Fruit fly (Drosophila melanogaster) whole organism, embryonic: ENCODE results near the gene CG8312.

Experiments used
- Atf3 ChIP-seq: fragments of 200-800 bp; sonication (Bioruptor generic); optimal IDR thresholded peaks from 3 replicates; lab custom pipeline; 2016; ENCODE audit warnings: missing biosample characterization, missing genetic modification characterization
- BEAF-32 ChIP-seq: fragments of 200-800 bp; sonication (Bioruptor generic); optimal IDR thresholded peaks from 3 replicates; lab custom pipeline; 2017; ENCODE audit warnings: missing biosample characterization, missing genetic modification characterization, mild to moderate bottlenecking, moderate library complexity, missing genetic modification reagents
- Bgb ChIP-seq: fragments of 200-800 bp; sonication (Bioruptor generic); IDR thresholded peaks from 2 replicates; pipeline ENCODE4 v1.3.6; 2022; ENCODE audit warnings: missing biosample characterization, missing genetic modification characterization; ENCODE audit not compliant: partially characterized antibody
- BtbVII ChIP-seq: fragments of 200-800 bp; sonication (Bioruptor generic); optimal IDR thresholded peaks from 3 replicates; lab custom pipeline; 2017; ENCODE audit warnings: missing biosample characterization, mild to moderate bottlenecking, missing genetic modification characterization
- CG10267 ChIP-seq: fragments of 200-800 bp; sonication (Bioruptor generic); optimal IDR thresholded peaks from 2 replicates; lab custom pipeline; 2018; ENCODE audit warnings: missing biosample characterization, mild to moderate bottlenecking, missing genetic modification characterization, moderate library complexity
- CG12236 ChIP-seq: fragments of 200-800 bp; sonication (Bioruptor generic); optimal IDR thresholded peaks from 2 replicates; lab custom pipeline; 2016; ENCODE audit warnings: missing biosample characterization, missing genetic modification characterization
- CG1233 ChIP-seq: fragments of 200-800 bp; sonication (Bioruptor generic); optimal IDR thresholded peaks from 4 replicates; lab custom pipeline; 2018; ENCODE audit warnings: missing biosample characterization, mild to moderate bottlenecking, missing genetic modification characterization
- CG12391 ChIP-seq: fragments of 200-800 bp; sonication (Bioruptor generic); optimal IDR thresholded peaks from 3 replicates; lab custom pipeline; 2018; ENCODE audit warnings: missing biosample characterization, mild to moderate bottlenecking, missing genetic modification characterization, moderate library complexity
- CG13624 ChIP-seq: fragments of 200-800 bp; sonication (Bioruptor generic); optimal IDR thresholded peaks from 2 replicates; lab custom pipeline; 2016; ENCODE audit warnings: missing biosample characterization, missing genetic modification characterization
- CG1603 ChIP-seq: fragments of 200-800 bp; sonication (Bioruptor generic); optimal IDR thresholded peaks from 2 replicates; lab custom pipeline; 2019; ENCODE audit warnings: missing biosample characterization, mild to moderate bottlenecking, missing genetic modification characterization, moderate library complexity
- CG18476 ChIP-seq: fragments of 200-800 bp; sonication (Bioruptor generic); optimal IDR thresholded peaks from 2 replicates; lab custom pipeline; 2016; ENCODE audit warnings: missing biosample characterization, mild to moderate bottlenecking, missing genetic modification characterization
- CG43689 ChIP-seq: fragments of 200-800 bp; sonication (Bioruptor generic); IDR thresholded peaks from 2 replicates; pipeline ENCODE4 v1.3.6; 2022; ENCODE audit warnings: missing biosample characterization, missing genetic modification characterization
- CG4707 ChIP-seq: fragments of 200-800 bp; sonication (Bioruptor generic); optimal IDR thresholded peaks from 2 replicates; lab custom pipeline; 2018; ENCODE audit warnings: missing biosample characterization, mild to moderate bottlenecking, missing genetic modification characterization, moderate library complexity
- CG6272 ChIP-seq: fragments of 200-800 bp; sonication (Bioruptor generic); IDR thresholded peaks from 2 replicates; pipeline ENCODE4 v1.3.6; 2022; ENCODE audit warnings: missing biosample characterization, missing genetic modification characterization
- CG6854 ChIP-seq: fragments of 200-800 bp; sonication (Bioruptor generic); optimal IDR thresholded peaks from 3 replicates; lab custom pipeline; 2017; ENCODE audit warnings: missing biosample characterization, mild to moderate bottlenecking, missing genetic modification characterization
- CG8765 ChIP-seq: fragments of 200-800 bp; sonication (Bioruptor generic); IDR thresholded peaks from 2 replicates; pipeline ENCODE4 v1.3.6; 2022; ENCODE audit warnings: missing biosample characterization, missing genetic modification characterization
- CG8924 ChIP-seq: fragments of 200-800 bp; optimal IDR thresholded peaks from 3 replicates; lab custom pipeline; 2019; ENCODE audit warnings: missing biosample characterization, mild to moderate bottlenecking, missing genetic modification characterization, moderate library complexity
- CG9727 ChIP-seq: fragments of 200-800 bp; sonication (Bioruptor generic); optimal IDR thresholded peaks from 3 replicates; lab custom pipeline; 2017; ENCODE audit warnings: missing biosample characterization, mild to moderate bottlenecking, missing genetic modification characterization
- CTCF ChIP-seq: fragments of 200-800 bp; sonication (Bioruptor generic); optimal IDR thresholded peaks from 2 replicates; lab custom pipeline; 2017; ENCODE audit warnings: missing biosample characterization, mild to moderate bottlenecking, missing genetic modification characterization, moderate library complexity
- D19A ChIP-seq: fragments of 200-800 bp; optimal IDR thresholded peaks from 3 replicates; lab custom pipeline; 2019; ENCODE audit warnings: missing biosample characterization, mild to moderate bottlenecking, missing genetic modification characterization, moderate library complexity
- Dbx ChIP-seq: fragments of 200-800 bp; sonication (Bioruptor generic); IDR thresholded peaks from 3 replicates; pipeline ENCODE4 v1.3.6; 2022; ENCODE audit warnings: missing biosample characterization, missing genetic modification characterization
- Dip2 ChIP-seq: fragments of 200-800 bp; sonication (Bioruptor generic); IDR thresholded peaks from 2 replicates; pipeline ENCODE4 v1.3.6; 2022; ENCODE audit warnings: missing biosample characterization, missing genetic modification characterization
- Dip3 ChIP-seq: fragments of 200-800 bp; sonication (Bioruptor generic); optimal IDR thresholded peaks from 3 replicates; lab custom pipeline; 2016; ENCODE audit warnings: missing biosample characterization, missing genetic modification characterization
- Eip74EF ChIP-seq, 2 experiments: fragments of 200-800 bp in 1 of 2; fragments of >200 bp in 1 of 2; sonication (Bioruptor generic) in 1 of 2; optimal IDR thresholded peaks; 2 replicates each; lab custom pipeline; 2017 to 2019; ENCODE audit warnings: missing biosample characterization in 2 of 2, missing genetic modification characterization in 2 of 2, mild to moderate bottlenecking in 1 of 2, moderate library complexity in 1 of 2
- HHEX ChIP-seq: fragments of 200-800 bp; sonication (Bioruptor generic); optimal IDR thresholded peaks from 3 replicates; lab custom pipeline; 2017; ENCODE audit warnings: missing biosample characterization, mild to moderate bottlenecking, missing genetic modification characterization, missing genetic modification reagents
- Hand ChIP-seq: fragments of 200-800 bp; sonication (Bioruptor generic); optimal IDR thresholded peaks from 2 replicates; lab custom pipeline; 2017; ENCODE audit warnings: mild to moderate bottlenecking, missing biosample characterization, missing genetic modification reagents, missing genetic modification characterization
- Hey ChIP-seq: fragments of 200-800 bp; sonication (Bioruptor generic); optimal IDR thresholded peaks from 3 replicates; lab custom pipeline; 2018; ENCODE audit warnings: missing biosample characterization, mild to moderate bottlenecking, missing genetic modification characterization
- Ssrp ChIP-seq: fragments of 200-800 bp; sonication (Bioruptor generic); optimal IDR thresholded peaks from 2 replicates; lab custom pipeline; 2018; ENCODE audit warnings: missing biosample characterization, mild to moderate bottlenecking, missing genetic modification characterization, moderate library complexity
- Trl ChIP-seq, 3 experiments: fragments of >200 bp in 2 of 3; fragments of 200-800 bp in 1 of 3; sonication (Bioruptor generic) in 1 of 3; optimal IDR thresholded peaks; 2 replicates in 1 of 3; 3 replicates in 2 of 3; lab custom pipeline; 2016 to 2017; ENCODE audit warnings: missing biosample characterization in 1 of 3, missing genetic modification characterization in 1 of 3
- Xbp1 ChIP-seq: fragments of 200-800 bp; sonication (Bioruptor generic); optimal IDR thresholded peaks from 3 replicates; lab custom pipeline; 2016; ENCODE audit warnings: missing biosample characterization, mild to moderate bottlenecking, missing genetic modification characterization
- abd-A ChIP-seq: fragments of 200-800 bp; sonication (Bioruptor generic); optimal IDR thresholded peaks from 3 replicates; lab custom pipeline; 2019; ENCODE audit warnings: missing biosample characterization, mild to moderate bottlenecking, missing genetic modification characterization, moderate library complexity
- ac ChIP-seq: fragments of 200-800 bp; sonication (Bioruptor generic); optimal IDR thresholded peaks from 3 replicates; lab custom pipeline; 2017; ENCODE audit warnings: missing biosample characterization, mild to moderate bottlenecking, missing genetic modification characterization
- bigmax ChIP-seq: fragments of 200-800 bp; sonication (Bioruptor generic); optimal IDR thresholded peaks from 2 replicates; lab custom pipeline; 2018; ENCODE audit warnings: missing biosample characterization, mild to moderate bottlenecking, missing genetic modification characterization
- croc ChIP-seq: fragments of 200-800 bp; sonication (Bioruptor generic); conservative IDR thresholded peaks from 3 replicates; pipeline ENCODE4 v1.3.6; 2022; ENCODE audit warnings: missing biosample characterization, missing genetic modification characterization
- dpn ChIP-seq, 2 experiments: fragments of 200-800 bp; sonication (Bioruptor generic); optimal IDR thresholded peaks; 3 replicates each; lab custom pipeline; 2016; ENCODE audit warnings: missing biosample characterization in 2 of 2, missing genetic modification characterization in 2 of 2
- fd64A ChIP-seq: fragments of 200-800 bp; sonication (Bioruptor generic); optimal IDR thresholded peaks from 3 replicates; lab custom pipeline; 2018; ENCODE audit warnings: missing biosample characterization, mild to moderate bottlenecking, missing genetic modification characterization
- her ChIP-seq: fragments of 200-800 bp; sonication (Bioruptor generic); optimal IDR thresholded peaks from 2 replicates; lab custom pipeline; 2016; ENCODE audit warnings: missing biosample characterization, missing genetic modification characterization
- insv ChIP-seq, 2 experiments: fragments of 200-800 bp; sonication (Bioruptor generic); optimal IDR thresholded peaks; 3 replicates each; lab custom pipeline; 2016 to 2018; ENCODE audit warnings: missing biosample characterization in 2 of 2, missing genetic modification characterization in 2 of 2
- kah ChIP-seq: fragments of 200-800 bp; sonication (Bioruptor generic); optimal IDR thresholded peaks from 2 replicates; lab custom pipeline; 2018; ENCODE audit warnings: missing biosample characterization, mild to moderate bottlenecking, missing genetic modification characterization
- kay ChIP-seq: fragments of 200-800 bp; sonication (Bioruptor generic); optimal IDR thresholded peaks from 2 replicates; lab custom pipeline; 2016; ENCODE audit warnings: missing biosample characterization, missing genetic modification characterization
- mirr ChIP-seq: fragments of 200-800 bp; sonication (Bioruptor generic); optimal IDR thresholded peaks from 3 replicates; lab custom pipeline; 2018; ENCODE audit warnings: missing biosample characterization, mild to moderate bottlenecking, missing genetic modification characterization
- odd ChIP-seq: fragments of 200-800 bp; sonication (Bioruptor generic); optimal IDR thresholded peaks from 2 replicates; lab custom pipeline; 2017; ENCODE audit warnings: missing biosample characterization, mild to moderate bottlenecking, missing genetic modification characterization
- pan ChIP-seq, 4 experiments: fragments of >200 bp in 3 of 4; fragments of 200-800 bp in 1 of 4; sonication (Bioruptor generic) in 1 of 4; optimal IDR thresholded peaks in 3 of 4; IDR thresholded peaks in 1 of 4; 2 replicates each; pipeline versions ENCODE4 v1.3.6 to Lab custom; 2017 to 2022; ENCODE audit warnings: missing biosample characterization in 2 of 4, missing genetic modification characterization in 2 of 4, mixed read lengths in 1 of 4
- phol ChIP-seq: fragments of 200-800 bp; sonication (Bioruptor generic); optimal IDR thresholded peaks from 3 replicates; lab custom pipeline; 2018; ENCODE audit warnings: missing biosample characterization, mild to moderate bottlenecking, missing genetic modification characterization, moderate library complexity
- sens ChIP-seq: fragments of 200-800 bp; sonication (Bioruptor generic); peaks from one replicate; lab custom pipeline; 2016; ENCODE audit warnings: missing biosample characterization, missing genetic modification characterization
- unc-4 ChIP-seq: fragments of 200-800 bp; sonication (Bioruptor generic); IDR thresholded peaks from 2 replicates; pipeline ENCODE4 v1.3.6; 2022; ENCODE audit warnings: missing biosample characterization, missing genetic modification characterization; ENCODE audit not compliant: partially characterized antibody
- wek ChIP-seq: fragments of 200-800 bp; sonication (Bioruptor generic); optimal IDR thresholded peaks from 3 replicates; lab custom pipeline; 2018; ENCODE audit warnings: missing biosample characterization, mild to moderate bottlenecking, missing genetic modification characterization, moderate library complexity
- yki ChIP-seq: fragments of >200 bp; optimal IDR thresholded peaks from 3 replicates; lab custom pipeline; 2018

CG8312 gene

dm6 chr3R:9551013-9551658 lies 40.0 kb upstream of the CG8312 start (continued):
- peak in 1 of 2 experiments; percentile 83 for TF ChIP-seq Eip74EF (GFP tag; optimal IDR thresholded peaks at IDR 0.05; lab: Kevin White, UChicago)
- peak; percentile 13 for TF ChIP-seq CTCF (GFP tag; lab: Kevin White, UChicago)
- peak; percentile 43 for TF ChIP-seq kay (GFP tag; lab: Kevin White, UChicago)
- peak; percentile 54 for TF ChIP-seq CG1233 (GFP tag; lab: Kevin White, UChicago)
- peak; percentile 73 for TF ChIP-seq wek (GFP tag; lab: Kevin White, UChicago)
- TF ChIP-seq pan (optimal IDR thresholded peaks at IDR 0.05; lab: Kevin White, UChicago) = no peak
- TF ChIP-seq pan (GFP tag; optimal IDR thresholded peaks at IDR 0.05 in 1 of 2, IDR thresholded peaks at IDR 0.05 in 1 of 2) = no peak
- TF ChIP-seq unc-4 (GFP tag; lab: Robert Waterston, UW) = no peak
- TF ChIP-seq Hand (GFP tag; lab: Kevin White, UChicago) = peak; percentile 56
- TF ChIP-seq CG6854 = peak; percentile 71
- no peak for TF ChIP-seq Xbp1 (GFP tag; lab: Kevin White, UChicago)
- TF ChIP-seq insv (GFP tag; optimal IDR thresholded peaks at IDR 0.05; lab: Kevin White, UChicago) = peak in 1 of 2 experiments; percentile 12
- peak; percentile 65 for TF ChIP-seq fd64A
- peak; percentile 85 for TF ChIP-seq sens (GFP tag; lab: Kevin White, UChicago)
- TF ChIP-seq ac (GFP tag; lab: Kevin White, UChicago) = peak; percentile 3
- TF ChIP-seq BtbVII (GFP tag; lab: Kevin White, UChicago) = peak; percentile 69
- peak; percentile 5 to 12 for TF ChIP-seq dpn (GFP tag; optimal IDR thresholded peaks at IDR 0.05; lab: Kevin White, UChicago)
- TF ChIP-seq D19A (tag; lab: Kevin White, UChicago) = peak; percentile 0
- peak; percentile 22 for TF ChIP-seq CG18476 (GFP tag; lab: Kevin White, UChicago)
- TF ChIP-seq mirr = peak; percentile 96
- TF ChIP-seq Hey (tag; lab: Kevin White, UChicago) = peak; percentile 29
- TF ChIP-seq HHEX (GFP tag; lab: Kevin White, UChicago) = peak; percentile 70
- TF ChIP-seq Ssrp (tag; lab: Kevin White, UChicago) = no peak
- no peak for TF ChIP-seq croc (GFP tag; lab: Robert Waterston, UW)
- peak; percentile 48 for TF ChIP-seq CG1603 (tag; lab: Kevin White, UChicago)
- peak; percentile 96 for TF ChIP-seq kah (GFP tag; lab: Kevin White, UChicago)
- TF ChIP-seq CG8924 = peak; percentile 53
- TF ChIP-seq Bgb (GFP tag; lab: Robert Waterston, UW) = no peak
- peak; percentile 74 for TF ChIP-seq CG13624 (GFP tag; lab: Kevin White, UChicago)
- TF ChIP-seq CG43689 = no peak
- TF ChIP-seq, all 482 proteins: peak for 155

dm6 chr3R:9551659-9552435 lies 39.3 kb upstream of the CG8312 start, which contains the start of the genes mura and RnpS1:
mura (minus strand) TSS chr3R:9551806.
RnpS1 (plus strand) TSS chr3R:9552034.
- TF ChIP-seq CG9727 = no peak
- TF ChIP-seq BEAF-32 (GFP tag; lab: Kevin White, UChicago) = no peak
- TF ChIP-seq Dbx (GFP tag; lab: Robert Waterston, UW) = no peak
- TF ChIP-seq CG12391 (tag; lab: Kevin White, UChicago) = peak; percentile 27
- no peak for TF ChIP-seq yki
- no peak for TF ChIP-seq odd (GFP tag; lab: Kevin White, UChicago)
- TF ChIP-seq CG8765 (GFP tag; lab: Robert Waterston, UW) = no peak
- no peak for TF ChIP-seq Atf3
- TF ChIP-seq CG12236 = no peak
- TF ChIP-seq her (GFP tag; lab: Kevin White, UChicago) = peak; percentile 24
- peak; percentile 59 for TF ChIP-seq CG10267 (tag; lab: Kevin White, UChicago)
- TF ChIP-seq Dip2 (GFP tag; lab: Robert Waterston, UW) = no peak
- no peak for TF ChIP-seq abd-A (tag; lab: Kevin White, UChicago)
- TF ChIP-seq CG6272 (GFP tag; lab: Robert Waterston, UW) = no peak
- no peak for TF ChIP-seq CG4707 (GFP tag; lab: Kevin White, UChicago)
- no peak for TF ChIP-seq Trl (optimal IDR thresholded peaks at IDR 0.05; lab: Kevin White, UChicago)
- TF ChIP-seq Trl (GFP tag; optimal IDR thresholded peaks at IDR 0.05; lab: Kevin White, UChicago) = no peak
- TF ChIP-seq Dip3 (GFP tag; lab: Kevin White, UChicago) = no peak
- peak; percentile 12 for TF ChIP-seq phol
- TF ChIP-seq bigmax (GFP tag; lab: Kevin White, UChicago) = no peak
